Worm (Caenorhabditis elegans): Measurements from ENCODE around the gene F28B12.6.

ce11 chrII:5961317-5961716, 20.7 kb downstream of the F28B12.6 start, which contains the start of gene B0034.7:
- TF ChIP-seq ZK546.5 (tag; optimal IDR thresholded peaks at IDR 0.05) = no peak
- no peak for TF ChIP-seq skn-1 (tag; optimal IDR thresholded peaks at IDR 0.05)
- TF ChIP-seq fos-1 (tag; optimal IDR thresholded peaks at IDR 0.05) = no peak
- TF ChIP-seq fkh-10 (GFP tag; optimal IDR thresholded peaks at IDR 0.05) = no peak
- TF ChIP-seq nhr-237 (tag; optimal IDR thresholded peaks at IDR 0.05) = no peak
- TF ChIP-seq mdl-1 (tag; optimal IDR thresholded peaks at IDR 0.05) = no peak
- TF ChIP-seq ama-1 (optimal IDR thresholded peaks at IDR 0.05) = no peak
- TF ChIP-seq ztf-4 (tag; optimal IDR thresholded peaks at IDR 0.05) = no peak
- no peak for TF ChIP-seq unc-39 (tag; optimal IDR thresholded peaks at IDR 0.05)
- TF ChIP-seq nhr-23 (tag; optimal IDR thresholded peaks at IDR 0.05) = no peak
